Worm (Caenorhabditis elegans) whole organism, late embryonic: Measurements from ENCODE around the gene ess-2.

Experiments
- C08G9.2 ChIP-seq: sonication (generic microtip); optimal IDR thresholded peaks from 2 replicates; lab custom pipeline; 2016; ENCODE audit warnings: mild to moderate bottlenecking, missing genetic modification characterization, moderate library complexity, missing compliant biosample characterization
- C38D4.7 ChIP-seq: fragments of 200-800 bp; sonication (Bioruptor generic); optimal IDR thresholded peaks from 2 replicates; lab custom pipeline; 2018; ENCODE audit warnings: mild to moderate bottlenecking, missing genetic modification characterization, moderate library complexity, missing compliant biosample characterization
- F13H6.1 ChIP-seq: sonication (generic microtip); optimal IDR thresholded peaks from 2 replicates; lab custom pipeline; 2016; ENCODE audit warnings: missing genetic modification characterization, missing compliant biosample characterization
- K02D7.2 ChIP-seq: sonication (generic microtip); optimal IDR thresholded peaks from 2 replicates; lab custom pipeline; 2017; ENCODE audit warnings: mild to moderate bottlenecking, missing genetic modification characterization, missing compliant biosample characterization
- T23F11.4 ChIP-seq: fragments of 200-800 bp; sonication (Bioruptor generic); optimal IDR thresholded peaks from 2 replicates; lab custom pipeline; 2018; ENCODE audit warnings: mild to moderate bottlenecking, missing genetic modification characterization, missing compliant biosample characterization
- Y22D7AL.16 ChIP-seq: sonication (generic microtip); optimal IDR thresholded peaks from 2 replicates; lab custom pipeline; 2016; ENCODE audit warnings: missing genetic modification characterization, missing compliant biosample characterization
- ceh-18 ChIP-seq: sonication (generic microtip); optimal IDR thresholded peaks from 2 replicates; lab custom pipeline; 2016; ENCODE audit warnings: missing genetic modification characterization, missing compliant biosample characterization
- ceh-19 ChIP-seq: fragments of 200-800 bp; sonication (Bioruptor generic); optimal IDR thresholded peaks from 2 replicates; lab custom pipeline; 2018; ENCODE audit warnings: mild to moderate bottlenecking, missing genetic modification characterization, missing compliant biosample characterization
- ceh-22 ChIP-seq: sonication (generic microtip); optimal IDR thresholded peaks from 2 replicates; lab custom pipeline; 2017; ENCODE audit warnings: missing biosample characterization, missing genetic modification characterization
- ceh-24 ChIP-seq: sonication (generic microtip); optimal IDR thresholded peaks from 2 replicates; lab custom pipeline; 2016; ENCODE audit warnings: mild to moderate bottlenecking, missing genetic modification characterization, missing compliant biosample characterization
- ceh-30 ChIP-seq: fragments of 150-350 bp; optimal IDR thresholded peaks from 2 replicates; lab custom pipeline; 2014; ENCODE audit warnings: missing biosample characterization, missing genetic modification characterization
- ceh-34 ChIP-seq: sonication (generic microtip); optimal IDR thresholded peaks from 2 replicates; lab custom pipeline; 2016; ENCODE audit warnings: mild to moderate bottlenecking, missing genetic modification characterization, missing compliant biosample characterization
- ceh-6 ChIP-seq: fragments of 200-800 bp; sonication (Bioruptor generic); optimal IDR thresholded peaks from 2 replicates; lab custom pipeline; 2018; ENCODE audit warnings: mild to moderate bottlenecking, missing genetic modification characterization, missing compliant biosample characterization
- ceh-9 ChIP-seq: sonication (generic microtip); optimal IDR thresholded peaks from 2 replicates; lab custom pipeline; 2016; ENCODE audit warnings: mild to moderate bottlenecking, missing genetic modification characterization, inconsistent platforms, missing compliant biosample characterization
- dmd-4 ChIP-seq: sonication (generic microtip); optimal IDR thresholded peaks from 2 replicates; lab custom pipeline; 2016; ENCODE audit warnings: borderline replicate concordance, missing genetic modification characterization, missing compliant biosample characterization
- elt-2 ChIP-seq: sonication (generic microtip); optimal IDR thresholded peaks from 2 replicates; lab custom pipeline; 2016; ENCODE audit warnings: missing genetic modification reagents, missing genetic modification characterization, missing compliant biosample characterization
- elt-4 ChIP-seq: sonication (generic microtip); optimal IDR thresholded peaks from 2 replicates; lab custom pipeline; 2016; ENCODE audit warnings: missing genetic modification characterization, missing compliant biosample characterization
- eyg-1 ChIP-seq: sonication (generic microtip); optimal IDR thresholded peaks from 2 replicates; lab custom pipeline; 2016; ENCODE audit warnings: missing genotype, missing genetic modification characterization, missing compliant biosample characterization
- fax-1 ChIP-seq: sonication (generic microtip); optimal IDR thresholded peaks from 2 replicates; lab custom pipeline; 2016; ENCODE audit warnings: missing genotype, missing genetic modification characterization, missing compliant biosample characterization
- fkh-6 ChIP-seq: sonication (generic microtip); optimal IDR thresholded peaks from 2 replicates; lab custom pipeline; 2016; ENCODE audit warnings: missing genetic modification characterization, missing compliant biosample characterization
- gmeb-2 ChIP-seq: sonication (generic microtip); optimal IDR thresholded peaks from 2 replicates; lab custom pipeline; 2016; ENCODE audit warnings: missing genetic modification characterization, inconsistent platforms, missing compliant biosample characterization
- hlh-13 ChIP-seq: fragments of 200-800 bp; sonication (Bioruptor generic); optimal IDR thresholded peaks from 2 replicates; lab custom pipeline; 2018; ENCODE audit warnings: mild to moderate bottlenecking, missing genetic modification characterization, missing compliant biosample characterization
- hlh-15 ChIP-seq: sonication (generic microtip); optimal IDR thresholded peaks from 2 replicates; lab custom pipeline; 2016; ENCODE audit warnings: missing genetic modification characterization, missing compliant biosample characterization
- hlh-30 ChIP-seq: sonication (generic microtip); optimal IDR thresholded peaks from 2 replicates; lab custom pipeline; 2017; ENCODE audit warnings: antibody characterized with exemption, missing genetic modification characterization, missing compliant biosample characterization; ENCODE audit not compliant: insufficient read depth
- lin-11 ChIP-seq: fragments of 200-800 bp; sonication (Bioruptor generic); optimal IDR thresholded peaks from 2 replicates; lab custom pipeline; 2018; ENCODE audit warnings: mild to moderate bottlenecking, missing genetic modification characterization, missing compliant biosample characterization
- madf-2 ChIP-seq: sonication (generic microtip); optimal IDR thresholded peaks from 2 replicates; lab custom pipeline; 2017; ENCODE audit warnings: missing genetic modification characterization, missing compliant biosample characterization
- mec-3 ChIP-seq: sonication (generic microtip); optimal IDR thresholded peaks from 2 replicates; lab custom pipeline; 2016; ENCODE audit warnings: borderline replicate concordance, missing genetic modification characterization, missing compliant biosample characterization
- nfya-1 ChIP-seq: sonication (generic microtip); optimal IDR thresholded peaks from 2 replicates; lab custom pipeline; 2017; ENCODE audit warnings: missing genetic modification characterization, mild to moderate bottlenecking, missing compliant biosample characterization, antibody characterized with exemption, moderate library complexity
- nhr-11 ChIP-seq: fragments of 150-350 bp; optimal IDR thresholded peaks from 2 replicates; lab custom pipeline; 2014; ENCODE audit warnings: missing biosample characterization, missing genetic modification characterization
- nhr-232 ChIP-seq: sonication (generic microtip); optimal IDR thresholded peaks from 2 replicates; lab custom pipeline; 2016; ENCODE audit warnings: missing genetic modification characterization, missing compliant biosample characterization
- npax-4 ChIP-seq: sonication (generic microtip); optimal IDR thresholded peaks from 2 replicates; lab custom pipeline; 2016; ENCODE audit warnings: missing genetic modification characterization, missing compliant biosample characterization
- odd-2 ChIP-seq: sonication (generic microtip); optimal IDR thresholded peaks from 2 replicates; lab custom pipeline; 2017; ENCODE audit warnings: antibody characterized with exemption, mild to moderate bottlenecking, missing genetic modification characterization, missing compliant biosample characterization
- pag-3 ChIP-seq: sonication (generic microtip); optimal IDR thresholded peaks from 2 replicates; lab custom pipeline; 2016; ENCODE audit warnings: missing compliant biosample characterization, missing genetic modification characterization, borderline replicate concordance
- pha-4 ChIP-seq: fragments of 150-350 bp; optimal IDR thresholded peaks from 2 replicates; lab custom pipeline; 2018; ENCODE audit warnings: missing biosample characterization, missing genetic modification reagents, missing genetic modification characterization
- pros-1 ChIP-seq: fragments of 150-350 bp; optimal IDR thresholded peaks from 2 replicates; lab custom pipeline; 2014; ENCODE audit warnings: missing biosample characterization, missing genetic modification reagents, missing genetic modification characterization
- rnt-1 ChIP-seq: sonication (generic microtip); optimal IDR thresholded peaks from 2 replicates; lab custom pipeline; 2016; ENCODE audit warnings: missing genetic modification characterization, missing compliant biosample characterization
- sdc-2 ChIP-seq: sonication (generic microtip); optimal IDR thresholded peaks from 2 replicates; lab custom pipeline; 2016; ENCODE audit warnings: missing genotype, missing genetic modification characterization, missing compliant biosample characterization
- sox-4 ChIP-seq: sonication (generic microtip); optimal IDR thresholded peaks from 2 replicates; lab custom pipeline; 2017; ENCODE audit warnings: mild to moderate bottlenecking, missing genetic modification characterization, inconsistent platforms, missing compliant biosample characterization
- syd-9 ChIP-seq: sonication (generic microtip); optimal IDR thresholded peaks from 2 replicates; lab custom pipeline; 2016; ENCODE audit warnings: mild to moderate bottlenecking, missing genetic modification characterization, moderate library complexity, missing compliant biosample characterization
- tbx-7 ChIP-seq: sonication (generic microtip); optimal IDR thresholded peaks from 2 replicates; lab custom pipeline; 2016; ENCODE audit warnings: missing genotype, missing genetic modification characterization, missing compliant biosample characterization
- unc-3 ChIP-seq, 2 experiments: fragments of 200-800 bp in 1 of 2; sonication (Bioruptor generic) in 1 of 2; sonication (generic microtip) in 1 of 2; conservative IDR thresholded peaks in 1 of 2; optimal IDR thresholded peaks in 1 of 2; 2 replicates each; pipeline versions ENCODE4 v1.3.6 to Lab custom; 2016 to 2022; ENCODE audit warnings: missing compliant biosample characterization in 2 of 2, missing genetic modification characterization in 2 of 2, missing genetic modification reagents in 1 of 2
- unc-42 ChIP-seq: sonication (generic microtip); optimal IDR thresholded peaks from 2 replicates; lab custom pipeline; 2016; ENCODE audit warnings: missing genotype, missing genetic modification characterization, missing compliant biosample characterization
- zip-5 ChIP-seq: sonication (generic microtip); optimal IDR thresholded peaks from 2 replicates; lab custom pipeline; 2016; ENCODE audit warnings: missing genetic modification characterization, missing compliant biosample characterization
- ztf-16 ChIP-seq: sonication (generic microtip); optimal IDR thresholded peaks from 2 replicates; lab custom pipeline; 2017; ENCODE audit warnings: missing genetic modification characterization, missing compliant biosample characterization

ess-2 gene

DNA sequence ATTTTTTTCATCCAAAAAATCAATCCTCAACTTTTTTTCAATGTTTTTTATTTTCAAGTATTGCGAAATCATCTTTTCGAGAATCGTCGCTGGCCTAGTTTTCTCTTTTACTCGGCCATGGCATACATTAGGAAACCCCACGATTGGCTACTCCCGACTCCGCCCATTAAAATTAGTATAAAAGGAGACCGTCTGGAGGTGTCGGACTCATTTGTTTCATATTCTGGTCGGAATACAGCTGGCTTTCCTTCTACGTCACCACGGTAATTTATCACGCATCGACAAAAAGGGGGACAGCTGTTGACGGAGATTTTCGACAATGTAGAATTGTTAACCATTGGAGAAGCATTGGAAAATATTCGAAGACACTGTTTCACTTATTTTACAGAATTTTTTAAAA is 38.9 kb upstream of the ess-2 start (continued):
- TF ChIP-seq madf-2 (tag; lab: Kevin White, UChicago) (no peak), Y22D7AL.16 (tag; lab: Kevin White, UChicago) (no peak), sox-4 (tag; lab: Kevin White, UChicago) (no peak), ceh-34 (peak; percentile 46), ceh-24 (tag; lab: Kevin White, UChicago) (no peak), hlh-30 (tag; lab: Kevin White, UChicago) (no peak), syd-9 (tag; lab: Kevin White, UChicago) (no peak), pag-3 (no peak), odd-2 (no peak), lin-11 (tag; lab: Kevin White, UChicago) (no peak), C08G9.2 (peak; percentile 82), sdc-2 (tag; lab: Kevin White, UChicago) (peak; percentile 2), npax-4 (tag; lab: Kevin White, UChicago) (no peak), rnt-1 (tag; lab: Kevin White, UChicago) (peak; percentile 8), T23F11.4 (GFP tag; lab: Kevin White, UChicago) (no peak), ceh-9 (tag; lab: Kevin White, UChicago) (no peak), elt-4 (no peak), nfya-1 (tag; lab: Kevin White, UChicago) (peak; percentile 100), hlh-13 (no peak), tbx-7 (tag; lab: Kevin White, UChicago) (peak; percentile 63), gmeb-2 (tag; lab: Kevin White, UChicago) (peak; percentile 37), ceh-19 (GFP tag; lab: Kevin White, UChicago) (no peak), ceh-22 (tag; lab: Kevin White, UChicago) (no peak), eyg-1 (tag; lab: Kevin White, UChicago) (no peak), nhr-232 (tag; lab: Kevin White, UChicago) (no peak), pha-4 (tag; lab: Kevin White, UChicago) (no peak), fax-1 (tag; lab: Kevin White, UChicago) (no peak), F13H6.1 (tag; lab: Kevin White, UChicago) (no peak), pros-1 (tag; lab: Kevin White, UChicago) (no peak), nhr-11 (tag; lab: Kevin White, UChicago) (no peak), zip-5 (tag; lab: Kevin White, UChicago) (peak; percentile 1), unc-42 (tag; lab: Kevin White, UChicago) (peak; percentile 23), C38D4.7 (GFP tag; lab: Kevin White, UChicago) (no peak), unc-3 (GFP tag; conservative IDR thresholded peaks at IDR 0.05; lab: Robert Waterston, UW) (no peak), unc-3 (tag; optimal IDR thresholded peaks at IDR 0.05; lab: Kevin White, UChicago) (no peak), ceh-18 (tag; lab: Kevin White, UChicago) (no peak), ztf-16 (tag; lab: Kevin White, UChicago) (no peak), elt-2 (tag; lab: Kevin White, UChicago) (no peak), fkh-6 (tag; lab: Kevin White, UChicago) (peak; percentile 46), ceh-30 (no peak), hlh-15 (tag; lab: Kevin White, UChicago) (no peak)

ce11 chrIII:8524773-8525172 is 34.6 kb upstream of the ess-2 start, which contains the start of gene idpp-15:
Gene idpp-15, plus strand, starts transcription at chrIII:8525073.
- TF ChIP-seq hlh-13 (no peak), F13H6.1 (tag; lab: Kevin White, UChicago) (no peak), mec-3 (tag; lab: Kevin White, UChicago) (no peak), elt-4 (no peak), K02D7.2 (tag; lab: Kevin White, UChicago) (no peak), syd-9 (tag; lab: Kevin White, UChicago) (no peak), pha-4 (tag; lab: Kevin White, UChicago) (no peak), ztf-16 (tag; lab: Kevin White, UChicago) (no peak), ceh-6 (GFP tag; lab: Kevin White, UChicago) (no peak), Y22D7AL.16 (tag; lab: Kevin White, UChicago) (no peak), dmd-4 (tag; lab: Kevin White, UChicago) (no peak)
